Fruit fly (Drosophila melanogaster): Measurements from ENCODE around the gene Phs.

dm6 chr3L:15650552-15650951, 30.9 kb downstream of the Phs start, which contains the start of gene CG43084:
- TF ChIP-seq CG8159 (tag; optimal IDR thresholded peaks at IDR 0.05), result no peak
- no peak for TF ChIP-seq CG34367 (tag; optimal IDR thresholded peaks at IDR 0.05)
- no peak for TF ChIP-seq CG4496 (GFP tag; IDR thresholded peaks at IDR 0.05)
- no peak for TF ChIP-seq CG9948 (tag; optimal IDR thresholded peaks at IDR 0.05)
- no peak for TF ChIP-seq CG13204 (GFP tag; optimal IDR thresholded peaks at IDR 0.05)
- no peak for TF ChIP-seq Pif1A (GFP tag; optimal IDR thresholded peaks at IDR 0.05)
- TF ChIP-seq D1 (tag; optimal IDR thresholded peaks at IDR 0.05), result no peak
- TF ChIP-seq rn (GFP tag; IDR thresholded peaks at IDR 0.05), result no peak
- no peak for TF ChIP-seq fd96Ca (GFP tag; IDR thresholded peaks at IDR 0.05)
- TF ChIP-seq gl (tag; optimal IDR thresholded peaks at IDR 0.05), result no peak
- no peak for TF ChIP-seq Ets98B (GFP tag; IDR thresholded peaks at IDR 0.05)
- no peak for TF ChIP-seq CG32121 (GFP tag; IDR thresholded peaks at IDR 0.05)
- TF ChIP-seq CG17806 (tag; optimal IDR thresholded peaks at IDR 0.05), result no peak
- TF ChIP-seq CG14655 (GFP tag; optimal IDR thresholded peaks at IDR 0.05), result no peak

Data from whole organism, pupa.